Fruit fly (Drosophila melanogaster) whole organism, pupa: Measurements from ENCODE around the gene CG18754.

ENCODE experiments used
- CG10348 ChIP-seq: fragments of 200-800 bp; sonication (Bioruptor generic); IDR thresholded peaks from 2 replicates; pipeline ENCODE4 v1.3.6; 2022; ENCODE audit warnings: missing biosample characterization, missing genetic modification characterization
- CG12605 ChIP-seq: fragments of 200-800 bp; sonication (Bioruptor generic); IDR thresholded peaks from 2 replicates; pipeline ENCODE4 v1.3.6; 2022; ENCODE audit warnings: missing biosample characterization, missing genetic modification characterization
- CG13204 ChIP-seq: fragments of 200-800 bp; sonication (Bioruptor generic); optimal IDR thresholded peaks from 2 replicates; lab custom pipeline; 2018; ENCODE audit warnings: missing biosample characterization, mild to moderate bottlenecking, missing genetic modification characterization, moderate library complexity
- CG14655 ChIP-seq: fragments of 200-800 bp; sonication (Bioruptor generic); optimal IDR thresholded peaks from 3 replicates; lab custom pipeline; 2017; ENCODE audit warnings: mild to moderate bottlenecking, missing biosample characterization, missing genetic modification reagents, missing genetic modification characterization
- CG15710 ChIP-seq: fragments of 200-800 bp; sonication (Bioruptor generic); optimal IDR thresholded peaks from 2 replicates; lab custom pipeline; 2018; ENCODE audit warnings: missing biosample characterization, mild to moderate bottlenecking, missing genetic modification characterization, moderate library complexity
- CG17806 ChIP-seq: fragments of 200-800 bp; sonication (Bioruptor generic); optimal IDR thresholded peaks from 2 replicates; lab custom pipeline; 2018; ENCODE audit warnings: missing biosample characterization, mild to moderate bottlenecking, missing genetic modification characterization, moderate library complexity
- CG32121 ChIP-seq: fragments of 200-800 bp; sonication (Bioruptor generic); IDR thresholded peaks from 2 replicates; pipeline ENCODE4 v1.3.6; 2022; ENCODE audit warnings: missing biosample characterization, missing genetic modification characterization
- CG34367 ChIP-seq: fragments of 200-800 bp; sonication (Bioruptor generic); optimal IDR thresholded peaks from 2 replicates; lab custom pipeline; 2018; ENCODE audit warnings: missing biosample characterization, mild to moderate bottlenecking, missing genetic modification characterization
- CG4496 ChIP-seq: fragments of 200-800 bp; sonication (Bioruptor generic); IDR thresholded peaks from 3 replicates; pipeline ENCODE4 v1.3.6; 2022; ENCODE audit warnings: missing biosample characterization, missing genetic modification characterization
- CG8159 ChIP-seq: fragments of 200-800 bp; sonication (Bioruptor generic); optimal IDR thresholded peaks from 3 replicates; lab custom pipeline; 2018; ENCODE audit warnings: missing biosample characterization, mild to moderate bottlenecking, missing genetic modification characterization, moderate library complexity
- CG8301 ChIP-seq: fragments of 200-800 bp; sonication (Bioruptor generic); optimal IDR thresholded peaks from 2 replicates; lab custom pipeline; 2018; ENCODE audit warnings: missing biosample characterization, mild to moderate bottlenecking, missing genetic modification characterization
- CG9948 ChIP-seq: fragments of 200-800 bp; sonication (Bioruptor generic); optimal IDR thresholded peaks from 2 replicates; lab custom pipeline; 2018; ENCODE audit warnings: missing biosample characterization, mild to moderate bottlenecking, missing genetic modification characterization, moderate library complexity
- D1 ChIP-seq: fragments of 200-800 bp; sonication (Bioruptor generic); optimal IDR thresholded peaks from 2 replicates; lab custom pipeline; 2018; ENCODE audit warnings: missing biosample characterization, mild to moderate bottlenecking, missing genetic modification characterization, moderate library complexity
- EcR ChIP-seq: fragments of 200-800 bp; sonication (Bioruptor generic); optimal IDR thresholded peaks from 3 replicates; lab custom pipeline; 2019; ENCODE audit warnings: missing biosample characterization, missing genetic modification characterization, mild to moderate bottlenecking, moderate library complexity, missing genetic modification reagents
- Ets98B ChIP-seq: fragments of 200-800 bp; sonication (Bioruptor generic); IDR thresholded peaks from 2 replicates; pipeline ENCODE4 v1.3.6; 2022; ENCODE audit warnings: missing biosample characterization, missing genetic modification characterization
- Pif1A ChIP-seq: fragments of 200-800 bp; sonication (Bioruptor generic); optimal IDR thresholded peaks from 3 replicates; lab custom pipeline; 2016; ENCODE audit warnings: missing biosample characterization, missing genetic modification characterization
- Pif1B ChIP-seq: fragments of 200-800 bp; sonication (Bioruptor generic); optimal IDR thresholded peaks from 3 replicates; lab custom pipeline; 2016; ENCODE audit warnings: missing biosample characterization, missing genetic modification characterization
- Snoo ChIP-seq: fragments of 200-800 bp; sonication (Bioruptor generic); optimal IDR thresholded peaks from 3 replicates; lab custom pipeline; 2017; ENCODE audit warnings: missing biosample characterization, mild to moderate bottlenecking, missing genetic modification characterization, inconsistent platforms
- fd96Ca ChIP-seq: fragments of 200-800 bp; sonication (Bioruptor generic); IDR thresholded peaks from 3 replicates; pipeline ENCODE4 v1.3.6; 2022; ENCODE audit warnings: missing biosample characterization, missing genetic modification characterization
- gl ChIP-seq: fragments of 200-800 bp; sonication (Bioruptor generic); optimal IDR thresholded peaks from 2 replicates; lab custom pipeline; 2018; ENCODE audit warnings: missing biosample characterization, mild to moderate bottlenecking, missing genetic modification characterization
- rn ChIP-seq: fragments of 200-800 bp; sonication (Bioruptor generic); IDR thresholded peaks from 2 replicates; pipeline ENCODE4 v1.3.6; 2022; ENCODE audit warnings: missing biosample characterization, missing genetic modification characterization

The CG18754 gene

dm6 chr3R:23659598-23659997, 24.3 kb upstream of the CG18754 start:
- TF ChIP-seq CG4496 (no peak), gl (tag; lab: Kevin White, UChicago) (no peak), CG34367 (no peak), CG17806 (tag; lab: Kevin White, UChicago) (no peak)
- TF ChIP-seq, all 21 proteins: peak for 0

DNA sequence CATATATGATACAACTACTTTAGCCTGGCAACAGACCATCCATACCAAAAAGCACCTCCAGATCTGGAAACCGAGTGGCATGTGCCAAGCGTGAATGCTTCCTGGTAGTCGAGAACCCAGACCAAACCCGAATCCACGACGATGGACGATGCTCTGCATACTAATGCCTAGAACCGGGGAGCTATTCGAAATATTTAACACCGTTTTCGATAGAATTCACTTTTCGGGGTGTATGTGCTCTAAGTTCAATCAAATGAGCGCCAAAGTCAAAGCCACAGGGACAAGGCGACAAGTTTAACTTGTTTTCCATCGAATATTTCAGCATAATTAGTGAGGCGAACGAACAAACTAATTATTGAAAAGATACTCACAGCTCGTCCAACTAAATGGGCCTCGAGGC, 21.1 kb upstream of the CG18754 start:
- TF ChIP-seq CG8159 (tag; lab: Kevin White, UChicago) (no peak), Pif1B (GFP tag; lab: Kevin White, UChicago) (no peak), CG8301 (tag; lab: Kevin White, UChicago) (no peak), CG13204 (no peak), CG17806 (tag; lab: Kevin White, UChicago) (no peak), CG9948 (tag; lab: Kevin White, UChicago) (no peak), CG34367 (no peak), Pif1A (GFP tag; lab: Kevin White, UChicago) (no peak), D1 (tag; lab: Kevin White, UChicago) (no peak), Ets98B (GFP tag; lab: Robert Waterston, UW) (no peak)

DNA sequence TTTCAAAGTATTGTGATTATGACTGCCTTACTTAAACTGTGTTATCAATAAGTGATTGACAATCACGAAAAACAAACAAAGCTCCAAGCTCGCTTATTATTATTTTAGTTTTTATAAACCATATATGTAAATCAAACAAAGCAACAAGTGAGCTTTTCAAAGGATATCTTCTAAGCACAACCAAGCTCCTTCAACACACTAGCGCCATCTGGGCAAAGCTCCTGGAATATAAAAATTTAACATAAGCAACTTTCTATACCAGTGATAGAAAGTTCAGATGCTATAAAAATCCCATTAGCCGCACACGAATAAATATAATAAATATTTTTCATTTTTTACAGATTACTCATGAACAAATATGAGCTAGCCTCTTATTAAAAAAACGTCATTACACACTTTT, 19.4 kb upstream of the CG18754 start:
- 0 out of 2 replicates have a peak, but pooled peaks have one; percentile 20 for TF ChIP-seq CG12605
- TF ChIP-seq Ets98B (GFP tag; lab: Robert Waterston, UW): no peak

DNA sequence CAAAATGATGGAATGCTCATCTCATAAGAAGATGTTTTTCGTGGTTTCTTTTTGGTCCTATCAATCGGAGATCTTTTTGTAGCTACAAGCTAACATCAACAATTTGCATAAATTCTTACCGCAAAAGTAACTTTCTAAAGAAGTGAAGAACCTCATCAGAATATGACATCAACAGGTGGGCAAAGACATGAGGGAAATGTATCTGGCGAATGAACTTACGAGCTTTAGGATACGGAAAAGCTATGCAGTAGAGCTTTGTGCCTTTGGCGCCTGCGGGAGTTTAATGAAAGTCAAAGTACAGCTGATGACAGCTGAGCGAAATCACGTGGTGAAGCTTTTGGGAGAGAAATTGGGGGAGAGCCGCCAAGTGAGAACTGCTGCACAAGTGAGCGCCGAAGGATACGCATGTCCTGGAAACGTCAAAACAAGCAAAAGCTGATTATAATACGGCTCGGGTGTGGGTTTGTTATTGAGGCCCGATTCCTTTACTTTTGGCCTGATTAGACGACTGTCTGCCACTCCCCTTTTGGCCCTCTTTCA, 17.1 kb upstream of the CG18754 start:
- TF ChIP-seq CG15710 (tag; lab: Kevin White, UChicago): no peak
- peak; percentile 72; the same call in 1 of the 2 replicates for TF ChIP-seq CG12605

DNA sequence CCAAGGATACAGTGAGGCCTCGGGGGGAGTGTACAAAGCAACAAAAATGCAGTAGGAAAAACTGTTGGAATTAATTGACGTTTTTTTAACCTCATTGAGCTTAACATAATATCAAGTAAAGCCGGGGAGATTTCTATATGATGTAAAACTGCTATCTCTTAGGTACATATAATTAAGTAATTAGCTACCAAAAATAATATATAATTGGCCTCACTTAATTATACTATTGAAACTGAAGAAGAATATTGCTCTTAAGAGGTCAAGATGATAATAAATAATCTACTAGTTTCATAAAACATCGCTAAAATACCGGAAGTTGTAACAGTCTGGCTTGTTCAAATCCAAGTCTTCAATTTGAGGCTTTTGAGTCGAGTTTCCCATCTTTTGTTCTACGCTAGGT, 16.4 kb upstream of the CG18754 start:
- TF ChIP-seq CG8159 (tag; lab: Kevin White, UChicago) (no peak), CG14655 (GFP tag; lab: Kevin White, UChicago) (peak; percentile 10)

dm6 chr3R:23668583-23668982, 15.3 kb upstream of the CG18754 start:
- TF ChIP-seq gl (tag; lab: Kevin White, UChicago) (no peak), CG10348 (GFP tag; lab: Robert Waterston, UW) (no peak), rn (GFP tag; lab: Robert Waterston, UW) (no peak), D1 (tag; lab: Kevin White, UChicago) (no peak), CG32121 (GFP tag; lab: Robert Waterston, UW) (no peak), CG8301 (tag; lab: Kevin White, UChicago) (no peak), CG12605 (no peak), CG15710 (tag; lab: Kevin White, UChicago) (no peak), Pif1B (GFP tag; lab: Kevin White, UChicago) (no peak)

DNA sequence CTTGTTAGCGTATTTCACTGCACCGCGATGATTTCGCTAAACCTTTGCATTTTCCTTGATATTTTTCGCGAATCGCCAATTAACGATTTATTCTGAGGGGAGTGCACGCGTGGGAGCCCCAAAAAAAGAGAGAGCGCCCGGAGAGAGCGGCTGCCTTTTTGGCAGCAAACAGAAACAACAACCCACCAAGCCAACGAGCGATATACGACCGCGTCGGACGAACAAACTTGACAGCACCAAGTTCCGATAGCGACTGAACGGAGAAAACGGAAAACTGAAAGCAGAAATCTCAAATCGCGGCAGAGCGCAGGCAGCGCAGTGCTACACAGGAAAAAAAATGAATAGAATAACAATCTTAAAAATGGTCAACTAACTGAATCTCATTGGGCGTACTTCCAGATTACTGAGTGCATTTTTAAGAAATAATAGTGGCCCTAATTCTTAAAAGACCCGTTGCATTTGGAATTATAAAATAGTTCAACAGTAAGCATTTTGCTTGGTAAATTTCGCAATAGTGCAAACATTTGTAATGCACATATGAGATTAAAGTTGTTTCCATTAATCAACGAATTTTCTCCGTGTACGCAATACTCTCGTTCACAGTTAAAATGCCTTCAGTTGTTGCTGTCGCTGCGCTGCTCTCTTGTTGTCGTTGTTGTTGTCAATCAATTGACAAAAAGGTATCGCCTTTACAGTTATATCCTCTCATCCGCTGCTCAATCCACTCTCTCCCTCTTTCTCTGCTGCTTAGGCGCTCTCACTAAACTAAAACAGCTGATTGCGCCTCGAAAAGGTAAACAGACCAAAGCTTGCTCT, 14.2 kb upstream of the CG18754 start, which contains the start of gene CG31145:
Gene CG31145 (minus strand): TSS at position 259 of the 816 bp plus-strand sequence.
- peak; percentile 98 for TF ChIP-seq rn (GFP tag; lab: Robert Waterston, UW)
- peak; percentile 99 for TF ChIP-seq CG8159 (tag; lab: Kevin White, UChicago)
- peak; percentile 99 for TF ChIP-seq CG10348 (GFP tag; lab: Robert Waterston, UW)
- peak; percentile 99 for TF ChIP-seq CG15710 (tag; lab: Kevin White, UChicago)
- peak; percentile 99 for TF ChIP-seq CG32121 (GFP tag; lab: Robert Waterston, UW)
- peak; percentile 100 for TF ChIP-seq CG14655 (GFP tag; lab: Kevin White, UChicago)
- peak; percentile 99 for TF ChIP-seq CG4496
- peak; percentile 96 for TF ChIP-seq CG13204
- TF ChIP-seq CG8301 (tag; lab: Kevin White, UChicago): peak; percentile 100
- peak; percentile 99 for TF ChIP-seq Pif1B (GFP tag; lab: Kevin White, UChicago)
- TF ChIP-seq Snoo: peak; percentile 100
- TF ChIP-seq CG12605: peak; percentile 98
- TF ChIP-seq CG17806 (tag; lab: Kevin White, UChicago): peak; percentile 99
- peak; percentile 96 for TF ChIP-seq gl (tag; lab: Kevin White, UChicago)
- peak; percentile 75 for TF ChIP-seq EcR (GFP tag; lab: Kevin White, UChicago)
- TF ChIP-seq Pif1A (GFP tag; lab: Kevin White, UChicago): peak; percentile 100
- TF ChIP-seq Ets98B (GFP tag; lab: Robert Waterston, UW): peak; percentile 99
- TF ChIP-seq CG9948 (tag; lab: Kevin White, UChicago): peak; percentile 99
- peak; percentile 99 for TF ChIP-seq CG34367
- peak; percentile 99 for TF ChIP-seq D1 (tag; lab: Kevin White, UChicago)
- TF ChIP-seq fd96Ca (GFP tag; lab: Robert Waterston, UW): peak; percentile 100
